Fruit fly (Drosophila melanogaster) whole organism, adult: ENCODE measurements around the gene Cad96Ca.

Experiments used
- CG11617 ChIP-seq: fragments of 200-800 bp; sonication (Bioruptor generic); optimal IDR thresholded peaks from 2 replicates; lab custom pipeline; 2017; ENCODE audit warnings: mild to moderate bottlenecking, missing biosample characterization, missing genetic modification reagents, missing genetic modification characterization
- CG12768 ChIP-seq: fragments of 200-800 bp; sonication (Bioruptor generic); optimal IDR thresholded peaks from 2 replicates; lab custom pipeline; 2017; ENCODE audit warnings: missing biosample characterization, missing genetic modification characterization, mild to moderate bottlenecking, moderate library complexity, missing genetic modification reagents
- CG14711 ChIP-seq: fragments of 200-800 bp; sonication (Bioruptor generic); optimal IDR thresholded peaks from 2 replicates; lab custom pipeline; 2018; ENCODE audit warnings: missing biosample characterization, mild to moderate bottlenecking, missing genetic modification characterization, moderate library complexity
- CG1620 ChIP-seq: fragments of 200-800 bp; sonication (Bioruptor generic); optimal IDR thresholded peaks from 2 replicates; lab custom pipeline; 2016; ENCODE audit warnings: missing biosample characterization, missing genetic modification characterization
- CG33017 ChIP-seq: fragments of 200-800 bp; sonication (Bioruptor generic); optimal IDR thresholded peaks from 2 replicates; lab custom pipeline; 2018; ENCODE audit warnings: missing biosample characterization, mild to moderate bottlenecking, missing genetic modification characterization, moderate library complexity
- CG5204 ChIP-seq: fragments of 200-800 bp; sonication (Bioruptor generic); optimal IDR thresholded peaks from 2 replicates; lab custom pipeline; 2016; ENCODE audit warnings: missing biosample characterization, missing genetic modification characterization
- CG7045 ChIP-seq: fragments of 200-800 bp; sonication (Bioruptor generic); optimal IDR thresholded peaks from 2 replicates; lab custom pipeline; 2017; ENCODE audit warnings: missing biosample characterization, mild to moderate bottlenecking, missing genetic modification characterization
- CG7101 ChIP-seq: fragments of 200-800 bp; sonication (Bioruptor generic); optimal IDR thresholded peaks from 2 replicates; lab custom pipeline; 2018; ENCODE audit warnings: missing biosample characterization, mild to moderate bottlenecking, missing genetic modification characterization, moderate library complexity
- Clk ChIP-seq: fragments of 200-800 bp; sonication (Bioruptor generic); optimal IDR thresholded peaks from 2 replicates; lab custom pipeline; 2017; ENCODE audit warnings: missing biosample characterization, missing genetic modification characterization
- Crg-1 ChIP-seq: fragments of 200-800 bp; sonication (Bioruptor generic); optimal IDR thresholded peaks from 2 replicates; lab custom pipeline; 2016; ENCODE audit warnings: missing biosample characterization, missing genetic modification characterization
- Hr96 ChIP-seq: fragments of 200-800 bp; sonication (Bioruptor generic); optimal IDR thresholded peaks from 2 replicates; lab custom pipeline; 2016; ENCODE audit warnings: missing biosample characterization, missing genetic modification characterization
- Mnt ChIP-seq: fragments of 200-800 bp; sonication (Bioruptor generic); optimal IDR thresholded peaks from 2 replicates; lab custom pipeline; 2016; ENCODE audit warnings: missing biosample characterization, mild to moderate bottlenecking, missing genetic modification characterization
- bab1 ChIP-seq: fragments of 200-800 bp; sonication (Bioruptor generic); optimal IDR thresholded peaks from 3 replicates; lab custom pipeline; 2019; ENCODE audit warnings: missing biosample characterization, mild to moderate bottlenecking, missing genetic modification characterization, moderate library complexity
- cic ChIP-seq: fragments of 200-800 bp; sonication (Bioruptor generic); optimal IDR thresholded peaks from 2 replicates; lab custom pipeline; 2017; ENCODE audit warnings: missing biosample characterization, mild to moderate bottlenecking, missing genetic modification characterization, moderate library complexity
- cnc ChIP-seq, 2 experiments: fragments of >200 bp; optimal IDR thresholded peaks; 2 replicates each; lab custom pipeline; 2017
- kay ChIP-seq: fragments of 200-800 bp; sonication (Bioruptor generic); peaks from one replicate; lab custom pipeline; 2016; ENCODE audit warnings: missing biosample characterization, missing genetic modification characterization, borderline replicate concordance
- ovo ChIP-seq: fragments of 200-800 bp; sonication (Bioruptor generic); optimal IDR thresholded peaks from 2 replicates; lab custom pipeline; 2016; ENCODE audit warnings: missing biosample characterization, missing genetic modification characterization
- pad ChIP-seq: fragments of 200-800 bp; sonication (Bioruptor generic); optimal IDR thresholded peaks from 3 replicates; lab custom pipeline; 2017; ENCODE audit warnings: missing biosample characterization, missing genetic modification characterization, mild to moderate bottlenecking, moderate library complexity, missing genetic modification reagents
- tj ChIP-seq: fragments of 200-800 bp; sonication (Bioruptor generic); optimal IDR thresholded peaks from 3 replicates; lab custom pipeline; 2017; ENCODE audit warnings: missing biosample characterization, mild to moderate bottlenecking, missing genetic modification characterization, moderate library complexity
- toe ChIP-seq: fragments of 200-800 bp; sonication (Bioruptor generic); optimal IDR thresholded peaks from 2 replicates; lab custom pipeline; 2016; ENCODE audit warnings: missing biosample characterization, missing genetic modification characterization

The Cad96Ca gene

dm6 chr3R:25177429-25177828, 30.7 kb downstream of the Cad96Ca start:
- TF ChIP-seq Mnt (no peak), cnc (optimal IDR thresholded peaks at IDR 0.05; lab: Kevin White, UChicago) (no peak), Hr96 (no peak), CG11617 (GFP tag; lab: Kevin White, UChicago) (no peak), CG12768 (GFP tag; lab: Kevin White, UChicago) (no peak), kay (GFP tag; lab: Kevin White, UChicago) (no peak), CG7045 (no peak), pad (no peak), CG1620 (GFP tag; lab: Kevin White, UChicago) (no peak), Clk (GFP tag; lab: Kevin White, UChicago) (no peak), ovo (no peak), tj (GFP tag; lab: Kevin White, UChicago) (no peak), cic (GFP tag; lab: Kevin White, UChicago) (no peak), Crg-1 (no peak), CG33017 (tag; lab: Kevin White, UChicago) (no peak), CG14711 (no peak), toe (GFP tag; lab: Kevin White, UChicago) (no peak), bab1 (GFP tag; lab: Kevin White, UChicago) (no peak), CG7101 (tag; lab: Kevin White, UChicago) (no peak)

dm6 chr3R:25176517-25176916, 31.6 kb downstream of the Cad96Ca start:
- no peak for TF ChIP-seq CG11617 (GFP tag; lab: Kevin White, UChicago)

dm6 chr3R:25174244-25174643, 33.8 kb downstream of the Cad96Ca start:
- TF ChIP-seq toe (GFP tag; lab: Kevin White, UChicago): no peak
- TF ChIP-seq CG33017 (tag; lab: Kevin White, UChicago): no peak
- TF ChIP-seq Clk (GFP tag; lab: Kevin White, UChicago): no peak
- no peak for TF ChIP-seq CG5204
- no peak for TF ChIP-seq Mnt
- TF ChIP-seq CG1620 (GFP tag; lab: Kevin White, UChicago): no peak
- TF ChIP-seq Hr96: no peak
- no peak for TF ChIP-seq CG11617 (GFP tag; lab: Kevin White, UChicago)
- TF ChIP-seq bab1 (GFP tag; lab: Kevin White, UChicago): no peak
- TF ChIP-seq tj (GFP tag; lab: Kevin White, UChicago): no peak
- TF ChIP-seq CG14711: no peak
- no peak for TF ChIP-seq cic (GFP tag; lab: Kevin White, UChicago)
- no peak for TF ChIP-seq kay (GFP tag; lab: Kevin White, UChicago)
- TF ChIP-seq CG7045: no peak
- no peak for TF ChIP-seq ovo
- no peak for TF ChIP-seq CG12768 (GFP tag; lab: Kevin White, UChicago)

- TF ChIP-seq tj (GFP tag; lab: Kevin White, UChicago) (no peak), ovo (no peak), Hr96 (no peak), CG7101 (tag; lab: Kevin White, UChicago) (no peak), CG11617 (GFP tag; lab: Kevin White, UChicago) (no peak), cnc (optimal IDR thresholded peaks at IDR 0.05; lab: Kevin White, UChicago) (no peak), kay (GFP tag; lab: Kevin White, UChicago) (no peak), CG14711 (no peak), bab1 (GFP tag; lab: Kevin White, UChicago) (no peak), Mnt (no peak), CG7045 (no peak), toe (GFP tag; lab: Kevin White, UChicago) (no peak), CG12768 (GFP tag; lab: Kevin White, UChicago) (no peak), cic (GFP tag; lab: Kevin White, UChicago) (no peak), Crg-1 (no peak), Clk (GFP tag; lab: Kevin White, UChicago) (no peak), CG1620 (GFP tag; lab: Kevin White, UChicago) (no peak)
Measured at dm6 chr3R:25172976-25173375, 35.1 kb downstream of the Cad96Ca start.

- no peak for TF ChIP-seq Crg-1
- TF ChIP-seq CG7045: no peak
- no peak for TF ChIP-seq Hr96
- no peak for TF ChIP-seq CG14711
- no peak for TF ChIP-seq CG33017 (tag; lab: Kevin White, UChicago)
- TF ChIP-seq Clk (GFP tag; lab: Kevin White, UChicago): no peak
- TF ChIP-seq pad: no peak
- no peak for TF ChIP-seq tj (GFP tag; lab: Kevin White, UChicago)
- no peak for TF ChIP-seq CG12768 (GFP tag; lab: Kevin White, UChicago)
- no peak for TF ChIP-seq kay (GFP tag; lab: Kevin White, UChicago)
- no peak for TF ChIP-seq ovo
- no peak for TF ChIP-seq bab1 (GFP tag; lab: Kevin White, UChicago)
- TF ChIP-seq CG1620 (GFP tag; lab: Kevin White, UChicago): no peak
- no peak for TF ChIP-seq cic (GFP tag; lab: Kevin White, UChicago)
- TF ChIP-seq CG5204: no peak
Measured at dm6 chr3R:25172353-25172752, 35.7 kb downstream of the Cad96Ca start.

dm6 chr3R:25168259-25168972, 39.7 kb downstream of the Cad96Ca start:
- TF ChIP-seq CG1620 (GFP tag; lab: Kevin White, UChicago) (no peak), kay (GFP tag; lab: Kevin White, UChicago) (no peak), CG7045 (no peak), CG7101 (tag; lab: Kevin White, UChicago) (no peak), bab1 (GFP tag; lab: Kevin White, UChicago) (no peak), CG12768 (GFP tag; lab: Kevin White, UChicago) (no peak), toe (GFP tag; lab: Kevin White, UChicago) (no peak), Mnt (no peak), ovo (no peak), Hr96 (no peak), Crg-1 (no peak), CG5204 (no peak), Clk (GFP tag; lab: Kevin White, UChicago) (no peak), cnc (optimal IDR thresholded peaks at IDR 0.05; lab: Kevin White, UChicago) (no peak), tj (GFP tag; lab: Kevin White, UChicago) (no peak), cic (GFP tag; lab: Kevin White, UChicago) (no peak), CG14711 (no peak)
